Worm (Caenorhabditis elegans): ENCODE measurements around the gene vps-22.

DNA sequence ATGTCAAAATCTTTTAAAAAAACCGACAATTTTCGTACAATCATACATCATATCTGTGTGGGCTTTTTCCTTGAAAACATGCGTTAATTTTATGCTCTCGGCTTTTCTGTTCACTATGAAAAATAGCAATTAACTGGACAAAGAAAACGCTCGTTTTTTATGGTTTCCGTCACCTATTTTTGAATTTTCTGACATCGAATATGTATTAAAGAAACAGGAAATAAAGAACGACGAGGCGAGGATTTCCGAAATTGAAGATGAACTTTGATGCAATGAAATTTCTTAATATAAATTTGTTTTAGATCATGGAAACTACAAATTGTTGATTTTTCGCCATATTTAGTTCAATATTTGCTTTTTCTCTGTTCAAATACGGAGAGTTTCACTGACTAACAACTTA lies 21.7 kb upstream of the vps-22 start:
- TF ChIP-seq elt-3 (tag; optimal IDR thresholded peaks at IDR 0.05) (no peak), peb-1 (tag; optimal IDR thresholded peaks at IDR 0.05) (no peak), snpc-4 (tag; optimal IDR thresholded peaks at IDR 0.05) (no peak), blmp-1 (tag; optimal IDR thresholded peaks at IDR 0.05; ENCODE audit: insufficient read depth) (no peak), ama-1 (optimal IDR thresholded peaks at IDR 0.05) (no peak), ztf-11 (tag; optimal IDR thresholded peaks at IDR 0.05) (no peak), lsy-2 (tag; optimal IDR thresholded peaks at IDR 0.05) (no peak), mdl-1 (tag; optimal IDR thresholded peaks at IDR 0.05) (no peak), ztf-4 (tag; optimal IDR thresholded peaks at IDR 0.05) (no peak)

Measured in whole organism, L2 larva.